Worm (Caenorhabditis elegans): ENCODE data around the gene kin-9.
A peak's percentile ranks its signal among the peaks of the same experiment; 100 is the strongest.

Gene kin-9

DNA sequence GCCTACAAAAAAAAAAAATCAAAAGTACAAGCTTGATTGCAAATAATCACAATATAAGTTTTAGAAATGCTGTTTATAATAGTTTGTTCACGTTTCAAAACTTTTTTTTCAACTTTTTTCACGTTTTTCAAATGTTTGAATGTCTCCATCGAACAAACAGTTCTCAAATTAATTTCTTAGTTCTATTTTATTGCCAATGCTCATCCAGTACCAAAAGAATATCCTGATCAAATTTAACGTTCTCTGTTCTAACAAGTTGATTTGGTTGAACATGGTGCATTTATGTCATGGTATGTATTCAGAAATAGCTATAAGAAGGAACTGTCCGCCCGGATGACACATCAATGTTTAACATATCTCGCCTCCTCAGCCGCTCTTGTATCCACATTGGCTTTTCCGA is at the start of gene kin-9:
Gene kin-9 (plus strand): TSS at position 301 of the 400 bp plus-strand sequence.
- no peak for TF ChIP-seq mdl-1 (tag; optimal IDR thresholded peaks at IDR 0.05)
- TF ChIP-seq lsy-12 (tag; optimal IDR thresholded peaks at IDR 0.05), result no peak

DNA sequence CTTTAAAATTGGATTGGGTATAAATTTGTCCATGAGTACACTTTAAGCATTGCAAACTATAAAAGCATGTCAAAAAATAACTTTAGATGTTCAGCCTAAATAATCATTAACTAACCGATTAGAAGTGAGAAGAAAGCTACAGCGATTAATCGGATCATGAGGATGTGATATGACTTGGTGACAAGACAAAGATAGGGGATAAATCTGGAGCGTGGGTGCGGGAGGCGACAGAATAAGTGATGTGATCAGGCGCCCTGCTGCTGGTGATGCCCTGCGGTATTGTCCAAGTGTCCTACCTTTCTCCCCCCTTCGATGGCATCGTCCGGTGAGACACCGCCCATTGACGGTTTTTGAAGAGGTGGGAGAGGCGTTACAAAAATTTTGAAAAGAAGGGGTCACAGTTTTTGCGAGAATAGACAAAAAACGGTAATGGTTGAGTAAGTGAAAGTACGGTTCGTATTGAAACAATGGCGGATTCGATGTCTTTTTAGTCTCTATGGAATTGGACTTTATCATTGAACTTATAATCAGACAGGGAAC is 47.7 kb upstream of the kin-9 start, which contains the start of gene F41D9.2:
Gene F41D9.2 (minus strand): TSS at position 304 of the 540 bp plus-strand sequence.
- TF ChIP-seq nhr-25 (tag; optimal IDR thresholded peaks at IDR 0.05) (peak; percentile 24), R02D3.7 (tag; optimal IDR thresholded peaks at IDR 0.05) (no peak), nhr-23 (tag; optimal IDR thresholded peaks at IDR 0.05) (peak; percentile 7)

DNA sequence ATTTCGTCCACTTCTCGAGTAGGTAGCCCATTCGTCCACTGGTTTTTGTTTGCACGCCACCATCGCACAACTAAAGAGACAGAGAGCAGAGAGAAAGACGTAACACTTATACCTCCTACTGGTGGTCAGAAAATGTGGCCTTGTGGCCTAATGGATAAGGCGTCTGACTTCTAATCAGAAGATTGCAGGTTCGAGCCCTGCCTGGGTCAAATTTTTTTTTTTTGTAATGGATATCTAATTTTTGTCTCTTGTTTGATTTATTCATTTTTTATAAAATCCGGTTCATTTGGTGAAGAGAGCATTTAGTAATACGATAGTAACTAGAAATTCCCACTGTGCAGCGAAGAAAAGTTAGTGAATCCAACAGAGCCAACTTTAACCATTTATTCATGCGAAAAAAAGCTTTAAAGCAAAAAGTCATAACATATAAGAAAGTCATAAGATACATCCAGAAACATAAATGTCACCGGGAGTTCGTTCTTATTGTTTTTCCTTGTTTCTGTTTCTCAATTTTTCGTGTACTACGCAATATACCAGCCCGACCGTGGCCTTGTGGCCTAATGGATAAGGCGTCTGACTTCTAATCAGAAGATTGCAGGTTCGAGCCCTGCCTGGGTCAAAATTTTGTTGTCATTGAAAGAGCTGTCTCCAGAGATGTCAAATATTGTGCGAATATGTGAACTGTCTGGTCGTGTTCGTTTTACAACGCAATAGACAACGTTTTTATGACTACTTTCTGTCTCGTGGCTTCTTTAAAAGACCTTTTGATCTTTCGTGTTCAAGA is 46.2 kb upstream of the kin-9 start:
- peak; percentile 71 for TF ChIP-seq hmg-11 (tag; optimal IDR thresholded peaks at IDR 0.05)
- peak; percentile 60 for TF ChIP-seq pha-4 (tag; optimal IDR thresholded peaks at IDR 0.05)
- TF ChIP-seq jun-1 (tag; optimal IDR thresholded peaks at IDR 0.05), result peak; percentile 12
- TF ChIP-seq ceh-16 (tag; optimal IDR thresholded peaks at IDR 0.05), result no peak
- TF ChIP-seq fos-1 (tag; optimal IDR thresholded peaks at IDR 0.05), result no peak
- TF ChIP-seq lin-39 (tag; optimal IDR thresholded peaks at IDR 0.05), result peak; percentile 75
- TF ChIP-seq ama-1 (optimal IDR thresholded peaks at IDR 0.05), result no peak
- TF ChIP-seq nhr-67 (tag; optimal IDR thresholded peaks at IDR 0.05), result no peak
- no peak for TF ChIP-seq ceh-9 (tag; optimal IDR thresholded peaks at IDR 0.05)
- TF ChIP-seq eor-1 (tag; optimal IDR thresholded peaks at IDR 0.05), result no peak
- TF ChIP-seq ZK546.5 (tag; optimal IDR thresholded peaks at IDR 0.05), result no peak
- TF ChIP-seq daf-12 (tag; optimal IDR thresholded peaks at IDR 0.05), result no peak
- peak; percentile 45 for TF ChIP-seq lsy-12 (tag; optimal IDR thresholded peaks at IDR 0.05)
- no peak for TF ChIP-seq unc-39 (tag; optimal IDR thresholded peaks at IDR 0.05)
- TF ChIP-seq egl-5 (tag; optimal IDR thresholded peaks at IDR 0.05), result peak; percentile 34
- no peak for TF ChIP-seq elt-3 (tag; optimal IDR thresholded peaks at IDR 0.05)
- TF ChIP-seq snpc-4 (tag; optimal IDR thresholded peaks at IDR 0.05), result no peak
- TF ChIP-seq aly-2 (tag; optimal IDR thresholded peaks at IDR 0.05), result no peak
- no peak for TF ChIP-seq fkh-10 (GFP tag; optimal IDR thresholded peaks at IDR 0.05)
- no peak for TF ChIP-seq mdl-1 (tag; optimal IDR thresholded peaks at IDR 0.05)
- TF ChIP-seq tbx-2 (tag; optimal IDR thresholded peaks at IDR 0.05), result peak; percentile 8
- TF ChIP-seq zag-1 (tag; optimal IDR thresholded peaks at IDR 0.05), result no peak
- no peak for TF ChIP-seq ceh-28 (tag; optimal IDR thresholded peaks at IDR 0.05)
- peak; percentile 54 for TF ChIP-seq nfya-1 (tag; optimal IDR thresholded peaks at IDR 0.05; ENCODE audit: insufficient read depth)
- TF ChIP-seq elt-2 (tag; optimal IDR thresholded peaks at IDR 0.05), result peak; percentile 16
- peak; percentile 46 for TF ChIP-seq pqm-1 (tag; optimal IDR thresholded peaks at IDR 0.05)
- no peak for TF ChIP-seq nhr-76 (tag; optimal IDR thresholded peaks at IDR 0.05)

DNA sequence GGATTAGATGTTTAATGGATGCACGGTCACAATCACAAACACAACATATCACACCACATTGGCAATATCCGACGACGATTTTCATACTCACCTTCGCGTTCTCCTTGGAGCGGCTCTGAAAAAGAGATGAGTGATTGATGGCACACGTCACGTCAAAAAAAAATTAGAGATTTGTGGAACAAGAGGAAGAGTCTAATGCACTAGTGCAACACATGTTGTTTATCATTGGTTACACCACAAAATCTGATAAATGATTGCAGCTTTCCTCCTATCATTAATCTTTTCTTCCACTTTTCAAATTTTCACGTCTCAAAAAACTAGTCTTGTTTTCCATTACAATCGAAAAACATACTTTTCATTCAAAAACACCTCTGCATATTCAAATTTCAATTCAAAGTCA is 42.0 kb upstream of the kin-9 start:
- TF ChIP-seq lin-39 (tag; optimal IDR thresholded peaks at IDR 0.05) (peak; percentile 81), nhr-76 (tag; optimal IDR thresholded peaks at IDR 0.05) (no peak)

DNA sequence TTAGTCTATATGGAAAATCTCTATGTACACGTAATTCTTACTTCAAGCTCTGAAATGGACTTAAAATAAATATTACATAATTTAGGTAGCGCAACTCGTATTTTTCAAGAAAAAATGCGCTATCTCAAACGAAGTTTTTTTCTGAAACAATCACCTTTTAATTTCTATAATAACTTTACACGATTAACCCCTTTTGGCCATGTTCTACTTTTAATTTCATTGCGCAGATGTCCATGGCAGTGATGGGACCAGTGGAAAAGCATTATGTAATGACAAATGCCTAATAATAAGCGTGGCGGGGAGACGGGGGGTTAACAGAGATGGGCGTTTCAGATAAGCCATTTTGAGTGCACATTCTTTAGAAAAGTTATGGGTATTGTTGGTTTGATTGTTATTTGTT is 41.0 kb upstream of the kin-9 start:
- TF ChIP-seq elt-1 (tag; optimal IDR thresholded peaks at IDR 0.05) (no peak), sea-2 (GFP tag; optimal IDR thresholded peaks at IDR 0.05) (no peak), lsy-12 (tag; optimal IDR thresholded peaks at IDR 0.05) (no peak), ZK546.5 (tag; optimal IDR thresholded peaks at IDR 0.05) (no peak)

DNA sequence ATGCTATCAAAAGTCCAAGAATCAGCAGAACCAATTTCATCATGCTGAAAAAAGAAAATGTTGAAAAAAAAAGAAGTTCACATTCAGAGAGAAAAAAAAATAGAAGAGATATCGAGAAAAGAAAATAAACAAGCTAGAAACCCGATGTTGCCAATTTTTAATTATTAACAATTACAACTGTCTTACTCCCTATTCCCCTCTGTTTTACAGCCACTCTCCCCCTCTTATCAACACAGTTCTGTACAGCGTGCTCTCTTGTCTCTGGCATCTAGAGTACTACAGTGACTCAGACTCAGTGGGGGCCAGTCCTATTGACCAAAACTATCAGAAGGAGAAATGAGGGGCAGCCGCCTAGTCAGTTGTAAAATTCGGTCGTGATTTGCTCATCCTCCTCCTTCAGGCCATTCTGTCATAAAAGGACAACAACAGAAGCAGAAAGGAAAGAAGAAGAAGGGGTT is 39.9 kb upstream of the kin-9 start, which contains the start of gene wrk-1:
Gene wrk-1 (minus strand): TSS at position 51 of the 458 bp plus-strand sequence.
- TF ChIP-seq elt-2 (tag; optimal IDR thresholded peaks at IDR 0.05) (peak; percentile 17), sea-2 (GFP tag; optimal IDR thresholded peaks at IDR 0.05) (no peak), zag-1 (tag; optimal IDR thresholded peaks at IDR 0.05) (no peak), nfya-1 (tag; optimal IDR thresholded peaks at IDR 0.05; ENCODE audit: insufficient read depth) (no peak), hmg-11 (tag; optimal IDR thresholded peaks at IDR 0.05) (no peak), daf-12 (tag; optimal IDR thresholded peaks at IDR 0.05) (no peak), pqm-1 (tag; optimal IDR thresholded peaks at IDR 0.05) (peak; percentile 54)

Measured in whole organism, L3 larva.